Worm (Caenorhabditis elegans) whole organism, young adult: ENCODE data around the gene C09E7.10.

ENCODE experiments used
- B0019.2 ChIP-seq: fragments of 200-800 bp; sonication (Bioruptor generic); conservative IDR thresholded peaks from 2 replicates; pipeline ENCODE4 v1.3.6; 2022; ENCODE audit warnings: missing genetic modification reagents, missing genetic modification characterization, missing compliant biosample characterization
- C06A6.2 ChIP-seq: fragments of 200-800 bp; sonication (Bioruptor generic); conservative IDR thresholded peaks from 2 replicates; pipeline ENCODE4 v1.3.6; 2022; ENCODE audit warnings: missing genetic modification characterization, missing compliant biosample characterization
- F10E7.11 ChIP-seq: sonication (generic microtip); optimal IDR thresholded peaks from 2 replicates; lab custom pipeline; 2017; ENCODE audit warnings: mild to moderate bottlenecking, missing genetic modification characterization, moderate library complexity, missing compliant biosample characterization
- F52B5.7 ChIP-seq: sonication (generic microtip); optimal IDR thresholded peaks from 2 replicates; lab custom pipeline; 2016; ENCODE audit warnings: mild to moderate bottlenecking, missing genetic modification characterization, missing compliant biosample characterization
- K11D2.4 ChIP-seq: fragments of 200-800 bp; sonication (Bioruptor generic); IDR thresholded peaks from 2 replicates; pipeline ENCODE4 v1.3.6; 2022; ENCODE audit warnings: missing genetic modification reagents, missing genetic modification characterization, missing compliant biosample characterization
- K12H6.12 ChIP-seq: fragments of 200-800 bp; sonication (Bioruptor generic); optimal IDR thresholded peaks from 2 replicates; lab custom pipeline; 2018; ENCODE audit warnings: mild to moderate bottlenecking, missing genetic modification characterization, missing compliant biosample characterization
- T07F8.4 ChIP-seq: sonication (generic microtip); optimal IDR thresholded peaks from 2 replicates; lab custom pipeline; 2016; ENCODE audit warnings: mild to moderate bottlenecking, missing genetic modification characterization, moderate library complexity, missing compliant biosample characterization
- T26A5.8 ChIP-seq: sonication (generic microtip); optimal IDR thresholded peaks from 2 replicates; lab custom pipeline; 2016; ENCODE audit warnings: missing genetic modification characterization, missing compliant biosample characterization
- bed-1 ChIP-seq: fragments of 200-800 bp; sonication (Bioruptor generic); IDR thresholded peaks from 2 replicates; pipeline ENCODE4 v1.3.6; 2022; ENCODE audit warnings: missing genetic modification reagents, missing genetic modification characterization, missing compliant biosample characterization
- ceh-27 ChIP-seq: fragments of 200-800 bp; sonication (Bioruptor generic); optimal IDR thresholded peaks from 2 replicates; lab custom pipeline; 2018; ENCODE audit warnings: mild to moderate bottlenecking, missing genetic modification characterization, moderate library complexity, missing compliant biosample characterization
- dox-1 ChIP-seq: fragments of 200-800 bp; sonication (Bioruptor generic); IDR thresholded peaks from 2 replicates; pipeline ENCODE4 v1.3.6; 2022; ENCODE audit warnings: missing genetic modification reagents, missing genetic modification characterization, missing compliant biosample characterization
- dpff-1 ChIP-seq: sonication (generic microtip); optimal IDR thresholded peaks from 2 replicates; lab custom pipeline; 2017; ENCODE audit warnings: mild to moderate bottlenecking, missing genetic modification characterization, missing compliant biosample characterization
- egl-18 ChIP-seq: fragments of 200-800 bp; sonication (Bioruptor generic); IDR thresholded peaks from 2 replicates; pipeline ENCODE4 v1.3.6; 2022; ENCODE audit warnings: missing genetic modification reagents, missing genetic modification characterization, missing compliant biosample characterization
- egl-44 ChIP-seq: fragments of 200-800 bp; sonication (Bioruptor generic); IDR thresholded peaks from 2 replicates; pipeline ENCODE4 v1.3.6; 2022; ENCODE audit warnings: missing genetic modification reagents, missing genetic modification characterization, missing compliant biosample characterization
- egrh-3 ChIP-seq: fragments of 200-800 bp; sonication (Bioruptor generic); IDR thresholded peaks from 2 replicates; pipeline ENCODE4 v1.3.6; 2022; ENCODE audit warnings: missing genetic modification reagents, missing genetic modification characterization, missing compliant biosample characterization
- hmg-1.2 ChIP-seq: fragments of 200-800 bp; sonication (Bioruptor generic); IDR thresholded peaks from 2 replicates; pipeline ENCODE4 v1.3.6; 2022; ENCODE audit warnings: missing genetic modification reagents, missing genetic modification characterization, missing compliant biosample characterization
- lag-1 ChIP-seq: fragments of 200-800 bp; sonication (Bioruptor generic); IDR thresholded peaks from 2 replicates; pipeline ENCODE4 v1.3.6; 2022; ENCODE audit warnings: missing genetic modification reagents, missing genetic modification characterization, missing compliant biosample characterization
- let-526 ChIP-seq: fragments of 200-800 bp; sonication (Bioruptor generic); IDR thresholded peaks from 2 replicates; pipeline ENCODE4 v1.3.6; 2022; ENCODE audit warnings: missing genetic modification reagents, missing genetic modification characterization, missing compliant biosample characterization
- lir-1 ChIP-seq: fragments of 200-800 bp; sonication (Bioruptor generic); conservative IDR thresholded peaks from 2 replicates; pipeline ENCODE4 v1.3.6; 2022; ENCODE audit warnings: missing genetic modification reagents, missing genetic modification characterization, missing compliant biosample characterization
- lsl-1 ChIP-seq: fragments of 200-800 bp; sonication (Bioruptor generic); optimal IDR thresholded peaks from 2 replicates; lab custom pipeline; 2018; ENCODE audit warnings: mild to moderate bottlenecking, missing genetic modification characterization, moderate library complexity, missing compliant biosample characterization
- madf-10 ChIP-seq: sonication (generic microtip); optimal IDR thresholded peaks from 2 replicates; lab custom pipeline; 2016; ENCODE audit warnings: mild to moderate bottlenecking, missing genetic modification characterization, missing compliant biosample characterization
- madf-6 ChIP-seq: fragments of 200-800 bp; sonication (Bioruptor generic); IDR thresholded peaks from 2 replicates; pipeline ENCODE4 v1.3.6; 2022; ENCODE audit warnings: missing genetic modification reagents, missing genetic modification characterization, missing compliant biosample characterization
- mel-28 ChIP-seq: sonication (generic microtip); optimal IDR thresholded peaks from 2 replicates; lab custom pipeline; 2016; ENCODE audit warnings: borderline replicate concordance, mild to moderate bottlenecking, missing genetic modification characterization, missing compliant biosample characterization
- nhr-179 ChIP-seq: sonication (generic microtip); optimal IDR thresholded peaks from 2 replicates; lab custom pipeline; 2016; ENCODE audit warnings: mild to moderate bottlenecking, missing genetic modification characterization, missing compliant biosample characterization
- nhr-80 ChIP-seq: sonication (generic microtip); optimal IDR thresholded peaks from 2 replicates; lab custom pipeline; 2016; ENCODE audit warnings: missing genetic modification characterization, missing compliant biosample characterization
- pbrm-1 ChIP-seq: fragments of 200-800 bp; sonication (Bioruptor generic); IDR thresholded peaks from 2 replicates; pipeline ENCODE4 v1.3.6; 2022; ENCODE audit warnings: missing genetic modification reagents, missing genetic modification characterization, missing compliant biosample characterization
- sdz-38 ChIP-seq: sonication (generic microtip); optimal IDR thresholded peaks from 2 replicates; lab custom pipeline; 2016; ENCODE audit warnings: missing genotype, missing genetic modification characterization, missing compliant biosample characterization
- snpc-1.3 ChIP-seq: sonication (generic microtip); optimal IDR thresholded peaks from 2 replicates; lab custom pipeline; 2017; ENCODE audit warnings: missing genetic modification characterization, mild to moderate bottlenecking, missing compliant biosample characterization, antibody characterized with exemption, moderate library complexity, missing genotype, missing genetic modification reagents; ENCODE audit not compliant: insufficient read depth
- snpc-4 ChIP-seq, 5 experiments: fragments of 150-350 bp in 1 of 5; sonication (generic microtip) in 4 of 5; optimal IDR thresholded peaks; 2 replicates each; lab custom pipeline; 2014 to 2018; ENCODE audit warnings: missing genetic modification characterization in 5 of 5, missing biosample characterization in 3 of 5, antibody characterized with exemption in 2 of 5, mild to moderate bottlenecking in 2 of 5, missing compliant biosample characterization in 2 of 5, missing genotype in 2 of 5, moderate library complexity in 2 of 5, missing genetic modification reagents in 1 of 5
- somi-1 ChIP-seq: fragments of 200-800 bp; sonication (Bioruptor generic); optimal IDR thresholded peaks from 2 replicates; lab custom pipeline; 2018; ENCODE audit warnings: mild to moderate bottlenecking, missing genetic modification characterization, missing compliant biosample characterization
- tbp1 ChIP-seq: fragments of 200-800 bp; sonication (Bioruptor generic); optimal IDR thresholded peaks from 2 replicates; lab custom pipeline; 2018; ENCODE audit warnings: mild to moderate bottlenecking, missing genetic modification characterization, missing compliant biosample characterization
- unc-62 ChIP-seq: fragments of 150-350 bp; optimal IDR thresholded peaks from 2 replicates; lab custom pipeline; 2014; ENCODE audit warnings: missing biosample characterization, missing genetic modification reagents, missing genetic modification characterization
- zim-3 ChIP-seq: sonication (generic microtip); optimal IDR thresholded peaks from 2 replicates; lab custom pipeline; 2017; ENCODE audit warnings: mild to moderate bottlenecking, missing genetic modification characterization, moderate library complexity, missing compliant biosample characterization
- ztf-26 ChIP-seq: sonication (generic microtip); optimal IDR thresholded peaks from 2 replicates; lab custom pipeline; 2017; ENCODE audit warnings: missing genetic modification characterization, missing compliant biosample characterization

The C09E7.10 gene

DNA sequence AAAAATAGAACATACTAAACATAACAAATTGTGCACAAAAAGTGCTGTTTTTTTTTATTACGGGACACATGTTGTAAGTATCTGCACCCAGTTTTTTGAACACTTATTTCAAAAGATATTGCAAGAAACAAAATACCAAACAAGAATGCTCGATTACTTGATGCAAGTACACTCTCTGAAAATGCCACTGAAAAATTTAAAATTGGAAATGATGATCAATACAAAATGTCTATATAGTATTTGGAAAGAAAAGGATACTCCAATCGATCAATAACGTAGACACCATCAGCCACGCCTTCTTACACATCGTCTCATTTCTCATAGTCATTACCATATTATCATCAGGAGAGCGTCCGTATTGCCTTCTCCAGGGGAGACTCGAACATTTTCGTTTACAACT lies 21.7 kb downstream of the C09E7.10 start, which contains the start of gene sdz-15:
TSS of gene sdz-15 (plus strand) at position 301 of the 400 bp plus-strand sequence.
- TF ChIP-seq nhr-80 (tag; lab: Kevin White, UChicago) (no peak), sdz-38 (tag; lab: Kevin White, UChicago) (no peak), snpc-1.3 (tag; lab: Kevin White, UChicago) (no peak), ztf-26 (no peak), egrh-3 (GFP tag; lab: Robert Waterston, UW) (no peak), dox-1 (GFP tag; lab: Robert Waterston, UW) (no peak), nhr-179 (tag; lab: Kevin White, UChicago) (no peak), mel-28 (no peak), F52B5.7 (tag; lab: Kevin White, UChicago) (no peak), let-526 (no peak), tbp1 (no peak), lag-1 (GFP tag; lab: Robert Waterston, UW) (no peak), B0019.2 (GFP tag; lab: Robert Waterston, UW) (no peak), lsl-1 (GFP tag; lab: Kevin White, UChicago) (no peak), egl-18 (GFP tag; lab: Robert Waterston, UW) (no peak), T07F8.4 (tag; lab: Kevin White, UChicago) (no peak), C06A6.2 (no peak)

DNA sequence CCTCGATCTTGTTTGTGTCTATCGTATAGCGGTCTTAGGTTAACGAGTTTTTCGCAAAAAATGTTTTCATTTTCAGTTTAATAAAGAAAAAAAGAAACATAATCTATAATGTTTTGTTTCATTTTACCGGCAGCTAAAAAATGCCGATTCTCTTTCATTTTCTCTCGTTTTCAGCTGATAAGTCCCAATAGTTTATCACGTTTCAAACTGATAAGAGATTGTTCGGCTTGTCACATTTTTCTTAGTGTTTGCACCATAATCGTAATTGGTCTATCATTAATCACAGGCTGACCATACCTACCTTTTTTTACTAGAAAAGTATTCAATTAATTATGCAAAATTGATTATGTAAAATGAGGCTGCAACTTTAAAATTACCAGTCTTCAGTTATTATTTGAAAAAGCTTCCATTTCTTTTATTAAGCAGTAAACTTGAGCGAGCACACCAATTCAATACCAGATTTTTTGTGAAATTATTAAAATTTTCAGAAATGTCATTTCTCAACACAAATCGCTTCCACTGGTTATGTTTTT lies 24.6 kb downstream of the C09E7.10 start, which contains the start of gene F23F12.13:
TSS of gene F23F12.13 (plus strand) at position 483 of the 533 bp plus-strand sequence.
- no peak for TF ChIP-seq T07F8.4 (tag; lab: Kevin White, UChicago)
- TF ChIP-seq nhr-80 (tag; lab: Kevin White, UChicago): peak; percentile 54

DNA sequence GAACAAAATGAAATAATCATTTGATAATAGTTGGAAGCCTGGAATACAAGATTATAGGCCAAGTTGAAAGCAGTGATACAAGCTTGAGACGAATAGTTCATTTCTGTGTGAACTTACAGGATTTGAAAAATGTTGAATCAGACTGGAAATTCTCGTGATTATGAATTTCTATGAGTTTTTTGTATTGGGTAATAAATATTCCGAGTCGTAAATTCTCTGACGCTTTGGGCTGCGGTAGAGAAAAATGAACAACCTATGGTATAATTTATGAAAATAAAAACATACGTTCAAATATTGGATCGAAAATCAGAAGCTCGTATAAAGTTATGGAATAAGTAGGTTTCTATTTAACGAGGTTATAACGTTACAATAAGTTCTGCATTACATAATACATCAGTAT lies 27.0 kb downstream of the C09E7.10 start, which contains the start of gene srb-11:
TSS of gene srb-11 (minus strand) at position 101 of the 400 bp plus-strand sequence.
- TF ChIP-seq somi-1 (GFP tag; lab: Kevin White, UChicago) (no peak), madf-10 (tag; lab: Kevin White, UChicago) (no peak), dpff-1 (no peak), unc-62 (no peak), ceh-27 (GFP tag; lab: Kevin White, UChicago) (no peak), T26A5.8 (tag; lab: Kevin White, UChicago) (no peak), snpc-4 (GFP tag; optimal IDR thresholded peaks at IDR 0.05; lab: Kevin White, UChicago) (no peak), snpc-4 (tag; optimal IDR thresholded peaks at IDR 0.05; lab: Kevin White, UChicago) (no peak), zim-3 (no peak), F52B5.7 (tag; lab: Kevin White, UChicago) (no peak), K12H6.12 (tag; lab: Kevin White, UChicago) (no peak), pbrm-1 (GFP tag; lab: Robert Waterston, UW) (no peak), lir-1 (GFP tag; lab: Robert Waterston, UW) (no peak), F10E7.11 (tag; lab: Kevin White, UChicago) (no peak), hmg-1.2 (GFP tag; lab: Robert Waterston, UW) (no peak)

DNA sequence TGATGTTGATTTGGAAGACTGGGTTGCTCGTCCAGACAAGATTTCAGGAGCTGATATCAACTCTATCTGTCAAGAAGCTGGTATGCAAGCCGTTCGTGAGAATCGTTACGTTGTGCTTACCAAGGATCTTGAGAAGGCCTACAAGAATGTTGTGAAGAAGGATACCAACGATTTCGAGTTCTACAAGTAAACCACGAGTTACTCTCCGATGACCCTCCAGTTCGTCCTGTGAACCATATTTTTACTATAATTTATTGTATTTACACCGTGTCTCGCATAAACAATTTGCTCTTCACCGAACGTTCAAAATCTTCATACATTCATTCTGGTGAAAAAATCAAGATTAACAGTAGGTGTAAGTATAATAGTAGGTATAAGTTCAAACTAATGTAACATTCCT lies 28.9 kb downstream of the C09E7.10 start:
- TF ChIP-seq egl-44 (no peak), K11D2.4 (GFP tag; lab: Robert Waterston, UW) (no peak)

DNA sequence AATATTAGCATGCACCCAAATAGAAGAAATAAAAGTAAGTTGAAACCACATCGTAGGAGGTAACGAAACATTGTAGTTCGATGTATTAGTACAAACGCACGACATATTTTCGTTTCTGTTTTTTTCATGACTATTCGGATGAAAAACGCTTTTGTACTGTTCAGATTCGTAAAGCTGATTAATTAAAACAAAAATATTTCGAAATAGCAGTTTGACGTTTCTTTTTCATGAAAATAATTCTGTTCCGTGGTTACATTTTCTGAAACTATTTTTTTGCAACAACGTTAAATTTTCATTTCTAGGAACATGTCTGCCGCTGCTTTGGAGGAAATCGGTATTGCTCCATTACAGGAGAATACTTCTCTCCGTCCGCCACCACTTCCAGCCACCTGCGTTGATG lies 30.4 kb downstream of the C09E7.10 start, which contains the start of gene rpt-3:
TSS of gene rpt-3 (plus strand) at position 301 of the 400 bp plus-strand sequence.
- TF ChIP-seq madf-6 (peak; percentile 33), bed-1 (GFP tag; lab: Robert Waterston, UW) (no peak)
